Worm (Caenorhabditis elegans) whole organism, young adult: Measurements from ENCODE around the gene lgc-14.

ENCODE experiments used
- B0019.2 ChIP-seq: fragments of 200-800 bp; sonication (Bioruptor generic); conservative IDR thresholded peaks from 2 replicates; pipeline ENCODE4 v1.3.6; 2022; ENCODE audit warnings: missing genetic modification reagents, missing genetic modification characterization, missing compliant biosample characterization
- B0035.1 ChIP-seq: sonication (generic microtip); optimal IDR thresholded peaks from 2 replicates; lab custom pipeline; 2016; ENCODE audit warnings: missing genetic modification characterization, mild to moderate bottlenecking, missing compliant biosample characterization, missing genotype, missing genetic modification reagents
- B0336.3 ChIP-seq: fragments of 200-800 bp; sonication (Bioruptor generic); IDR thresholded peaks from 2 replicates; pipeline ENCODE4 v1.3.6; 2022; ENCODE audit warnings: missing genetic modification characterization, missing compliant biosample characterization
- C17E4.6 ChIP-seq: fragments of 200-800 bp; sonication (Bioruptor generic); IDR thresholded peaks from 2 replicates; pipeline ENCODE4 v1.3.6; 2022; ENCODE audit warnings: missing genetic modification reagents, missing genetic modification characterization, missing compliant biosample characterization
- F10E7.11 ChIP-seq: sonication (generic microtip); optimal IDR thresholded peaks from 2 replicates; lab custom pipeline; 2017; ENCODE audit warnings: mild to moderate bottlenecking, missing genetic modification characterization, moderate library complexity, missing compliant biosample characterization
- F52B5.7 ChIP-seq: sonication (generic microtip); optimal IDR thresholded peaks from 2 replicates; lab custom pipeline; 2016; ENCODE audit warnings: mild to moderate bottlenecking, missing genetic modification characterization, missing compliant biosample characterization
- T07F8.4 ChIP-seq: sonication (generic microtip); optimal IDR thresholded peaks from 2 replicates; lab custom pipeline; 2016; ENCODE audit warnings: mild to moderate bottlenecking, missing genetic modification characterization, moderate library complexity, missing compliant biosample characterization
- Y53F4B.3 ChIP-seq: fragments of 200-800 bp; sonication (Bioruptor generic); IDR thresholded peaks from 2 replicates; pipeline ENCODE4 v1.3.6; 2022; ENCODE audit warnings: missing genetic modification reagents, missing genetic modification characterization, missing compliant biosample characterization
- Y67H2A.10 ChIP-seq: fragments of 200-800 bp; sonication (Bioruptor generic); conservative IDR thresholded peaks from 2 replicates; pipeline ENCODE4 v1.3.6; 2022; ENCODE audit warnings: missing genetic modification reagents, missing genetic modification characterization, missing compliant biosample characterization
- Y79H2A.3 ChIP-seq: fragments of 200-800 bp; sonication (Bioruptor generic); conservative IDR thresholded peaks from 2 replicates; pipeline ENCODE4 v1.3.6; 2022; ENCODE audit warnings: missing genetic modification reagents, missing genetic modification characterization, missing compliant biosample characterization
- Y95B8A.8 ChIP-seq: fragments of 200-800 bp; sonication (Bioruptor generic); IDR thresholded peaks from 2 replicates; pipeline ENCODE4 v1.3.6; 2022; ENCODE audit warnings: missing genetic modification reagents, missing genetic modification characterization, missing compliant biosample characterization
- aptf-2 ChIP-seq: fragments of 200-800 bp; sonication (Bioruptor generic); conservative IDR thresholded peaks from 2 replicates; pipeline ENCODE4 v1.3.6; 2022; ENCODE audit warnings: missing genetic modification reagents, missing genetic modification characterization, missing compliant biosample characterization
- aptf-3 ChIP-seq: fragments of 200-800 bp; sonication (Bioruptor generic); IDR thresholded peaks from 2 replicates; pipeline ENCODE4 v1.3.6; 2022; ENCODE audit warnings: missing genetic modification characterization, missing compliant biosample characterization
- athp-1 ChIP-seq: sonication (generic microtip); optimal IDR thresholded peaks from 2 replicates; lab custom pipeline; 2017; ENCODE audit warnings: mild to moderate bottlenecking, missing genetic modification characterization, missing compliant biosample characterization
- attf-3 ChIP-seq: fragments of 200-800 bp; sonication (Bioruptor generic); conservative IDR thresholded peaks from 2 replicates; pipeline ENCODE4 v1.3.6; 2022; ENCODE audit warnings: missing genetic modification reagents, missing genetic modification characterization, missing compliant biosample characterization
- attf-6 ChIP-seq: fragments of 200-800 bp; sonication (Bioruptor generic); IDR thresholded peaks from 2 replicates; pipeline ENCODE4 v1.3.6; 2022; ENCODE audit warnings: missing genetic modification reagents, missing genetic modification characterization, missing compliant biosample characterization
- cebp-1 ChIP-seq, 2 experiments: fragments of 200-800 bp in 1 of 2; sonication (Bioruptor generic) in 1 of 2; sonication (generic microtip) in 1 of 2; IDR thresholded peaks in 1 of 2; optimal IDR thresholded peaks in 1 of 2; 2 replicates each; pipeline versions ENCODE4 v1.3.6 to Lab custom; 2017 to 2022; ENCODE audit warnings: missing compliant biosample characterization in 2 of 2, missing genetic modification characterization in 2 of 2, mild to moderate bottlenecking in 1 of 2, missing genetic modification reagents in 1 of 2, moderate library complexity in 1 of 2
- ceh-27 ChIP-seq: fragments of 200-800 bp; sonication (Bioruptor generic); optimal IDR thresholded peaks from 2 replicates; lab custom pipeline; 2018; ENCODE audit warnings: mild to moderate bottlenecking, missing genetic modification characterization, moderate library complexity, missing compliant biosample characterization
- ceh-40 ChIP-seq: fragments of 200-800 bp; sonication (Bioruptor generic); IDR thresholded peaks from 2 replicates; pipeline ENCODE4 v1.3.6; 2022; ENCODE audit warnings: missing genetic modification characterization, missing compliant biosample characterization
- ceh-58 ChIP-seq: fragments of 200-800 bp; sonication (Bioruptor generic); IDR thresholded peaks from 2 replicates; pipeline ENCODE4 v1.3.6; 2022; ENCODE audit warnings: missing genetic modification characterization, missing compliant biosample characterization
- chd-7 ChIP-seq: sonication (generic microtip); optimal IDR thresholded peaks from 2 replicates; lab custom pipeline; 2016; ENCODE audit warnings: mild to moderate bottlenecking, missing genetic modification characterization, moderate library complexity, missing compliant biosample characterization
- dox-1 ChIP-seq: fragments of 200-800 bp; sonication (Bioruptor generic); IDR thresholded peaks from 2 replicates; pipeline ENCODE4 v1.3.6; 2022; ENCODE audit warnings: missing genetic modification reagents, missing genetic modification characterization, missing compliant biosample characterization
- dpl-1 ChIP-seq: fragments of 150-350 bp; optimal IDR thresholded peaks from 2 replicates; lab custom pipeline; 2014; ENCODE audit warnings: missing biosample characterization, missing genetic modification reagents, missing genetic modification characterization
- egl-18 ChIP-seq: fragments of 200-800 bp; sonication (Bioruptor generic); IDR thresholded peaks from 2 replicates; pipeline ENCODE4 v1.3.6; 2022; ENCODE audit warnings: missing genetic modification reagents, missing genetic modification characterization, missing compliant biosample characterization
- ekl-4 ChIP-seq: fragments of 200-800 bp; sonication (Bioruptor generic); IDR thresholded peaks from 2 replicates; pipeline ENCODE4 v1.3.6; 2022; ENCODE audit warnings: missing genetic modification reagents, missing genetic modification characterization, missing compliant biosample characterization
- hmg-20 ChIP-seq: fragments of 200-800 bp; sonication (Bioruptor generic); IDR thresholded peaks from 2 replicates; pipeline ENCODE4 v1.3.6; 2022; ENCODE audit warnings: missing genetic modification reagents, missing genetic modification characterization, missing compliant biosample characterization
- lag-1 ChIP-seq: fragments of 200-800 bp; sonication (Bioruptor generic); IDR thresholded peaks from 2 replicates; pipeline ENCODE4 v1.3.6; 2022; ENCODE audit warnings: missing genetic modification reagents, missing genetic modification characterization, missing compliant biosample characterization
- let-526 ChIP-seq: fragments of 200-800 bp; sonication (Bioruptor generic); IDR thresholded peaks from 2 replicates; pipeline ENCODE4 v1.3.6; 2022; ENCODE audit warnings: missing genetic modification reagents, missing genetic modification characterization, missing compliant biosample characterization
- lin-26 ChIP-seq: fragments of 200-800 bp; sonication (Bioruptor generic); IDR thresholded peaks from 2 replicates; pipeline ENCODE4 v1.3.6; 2022; ENCODE audit warnings: missing genetic modification reagents, missing genetic modification characterization, missing compliant biosample characterization
- lsl-1 ChIP-seq: fragments of 200-800 bp; sonication (Bioruptor generic); optimal IDR thresholded peaks from 2 replicates; lab custom pipeline; 2018; ENCODE audit warnings: mild to moderate bottlenecking, missing genetic modification characterization, moderate library complexity, missing compliant biosample characterization
- madf-10 ChIP-seq: sonication (generic microtip); optimal IDR thresholded peaks from 2 replicates; lab custom pipeline; 2016; ENCODE audit warnings: mild to moderate bottlenecking, missing genetic modification characterization, missing compliant biosample characterization
- mcd-1 ChIP-seq: fragments of 200-800 bp; sonication (Bioruptor generic); IDR thresholded peaks from 2 replicates; pipeline ENCODE4 v1.3.6; 2022; ENCODE audit warnings: missing genetic modification reagents, missing genetic modification characterization, missing compliant biosample characterization
- mel-28 ChIP-seq: sonication (generic microtip); optimal IDR thresholded peaks from 2 replicates; lab custom pipeline; 2016; ENCODE audit warnings: borderline replicate concordance, mild to moderate bottlenecking, missing genetic modification characterization, missing compliant biosample characterization
- nfya-1 ChIP-seq: sonication (generic microtip); optimal IDR thresholded peaks from 2 replicates; lab custom pipeline; 2017; ENCODE audit warnings: antibody characterized with exemption, missing compliant biosample characterization, missing genetic modification characterization, borderline replicate concordance; ENCODE audit not compliant: insufficient read depth
- nhr-80 ChIP-seq: sonication (generic microtip); optimal IDR thresholded peaks from 2 replicates; lab custom pipeline; 2016; ENCODE audit warnings: missing genetic modification characterization, missing compliant biosample characterization
- nhr-90 ChIP-seq: sonication (generic microtip); optimal IDR thresholded peaks from 2 replicates; lab custom pipeline; 2016; ENCODE audit warnings: missing genotype, mild to moderate bottlenecking, missing genetic modification characterization, missing compliant biosample characterization
- pbrm-1 ChIP-seq: fragments of 200-800 bp; sonication (Bioruptor generic); IDR thresholded peaks from 2 replicates; pipeline ENCODE4 v1.3.6; 2022; ENCODE audit warnings: missing genetic modification reagents, missing genetic modification characterization, missing compliant biosample characterization
- pha-4 ChIP-seq: fragments of 150-350 bp; sonication (generic microtip); optimal IDR thresholded peaks from 2 replicates; lab custom pipeline; 2014; ENCODE audit warnings: missing biosample characterization, missing genetic modification reagents, missing genetic modification characterization
- repo-1 ChIP-seq: sonication (generic microtip); optimal IDR thresholded peaks from 2 replicates; lab custom pipeline; 2017; ENCODE audit warnings: mild to moderate bottlenecking, missing genetic modification characterization, missing compliant biosample characterization
- rpc-1 ChIP-seq, 2 experiments: fragments of 150-350 bp in 1 of 2; sonication (generic microtip) in 1 of 2; optimal IDR thresholded peaks; 2 replicates each; lab custom pipeline; 2014 to 2018; ENCODE audit warnings: missing biosample characterization in 1 of 2, missing genetic modification characterization in 1 of 2, missing genetic modification reagents in 1 of 2, missing genotype in 1 of 2
- sea-2 ChIP-seq: fragments of 200-800 bp; sonication (Bioruptor generic); IDR thresholded peaks from 2 replicates; pipeline ENCODE4 v1.3.6; 2022; ENCODE audit warnings: missing genetic modification characterization, missing compliant biosample characterization
- snpc-4 ChIP-seq, 5 experiments: fragments of 150-350 bp in 1 of 5; sonication (generic microtip) in 4 of 5; optimal IDR thresholded peaks; 2 replicates each; lab custom pipeline; 2014 to 2018; ENCODE audit warnings: missing genetic modification characterization in 5 of 5, missing biosample characterization in 3 of 5, antibody characterized with exemption in 2 of 5, mild to moderate bottlenecking in 2 of 5, missing compliant biosample characterization in 2 of 5, missing genotype in 2 of 5, moderate library complexity in 2 of 5, missing genetic modification reagents in 1 of 5
- tlf-1 ChIP-seq: fragments of 200-800 bp; sonication (Bioruptor generic); optimal IDR thresholded peaks from 2 replicates; lab custom pipeline; 2018; ENCODE audit warnings: mild to moderate bottlenecking, missing genetic modification characterization, missing compliant biosample characterization
- unc-130 ChIP-seq: sonication (generic microtip); optimal IDR thresholded peaks from 2 replicates; lab custom pipeline; 2016; ENCODE audit warnings: missing genetic modification reagents, missing genetic modification characterization, missing compliant biosample characterization
- zim-3 ChIP-seq: sonication (generic microtip); optimal IDR thresholded peaks from 2 replicates; lab custom pipeline; 2017; ENCODE audit warnings: mild to moderate bottlenecking, missing genetic modification characterization, moderate library complexity, missing compliant biosample characterization
- ztf-26 ChIP-seq: sonication (generic microtip); optimal IDR thresholded peaks from 2 replicates; lab custom pipeline; 2017; ENCODE audit warnings: missing genetic modification characterization, missing compliant biosample characterization
- ztf-6 ChIP-seq: fragments of 200-800 bp; sonication (Bioruptor generic); IDR thresholded peaks from 2 replicates; pipeline ENCODE4 v1.3.6; 2022; ENCODE audit warnings: missing genetic modification reagents, missing genetic modification characterization, missing compliant biosample characterization

The lgc-14 gene

DNA sequence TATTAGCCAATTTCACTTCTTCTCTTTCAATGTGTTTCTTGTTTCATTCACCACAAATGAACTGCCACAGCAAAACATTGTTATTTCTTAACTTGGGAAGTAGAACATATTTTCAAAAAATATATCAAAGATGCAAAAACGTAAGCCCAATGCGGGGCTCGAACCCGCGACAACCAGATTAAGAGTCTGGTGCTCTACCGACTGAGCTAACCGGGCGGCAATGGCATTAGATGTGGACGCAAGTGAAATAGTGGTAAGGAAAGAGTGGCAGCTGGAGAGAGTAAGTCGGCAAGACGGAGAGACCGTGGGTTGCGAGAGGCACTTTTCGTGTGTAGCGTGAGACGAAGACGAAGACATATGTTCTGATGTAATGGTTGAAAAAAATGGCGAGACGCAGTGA is 5.3 kb upstream of the lgc-14 start (continued):
- TF ChIP-seq Y67H2A.10 (GFP tag; lab: Robert Waterston, UW) (peak; percentile 73), attf-3 (GFP tag; lab: Robert Waterston, UW) (peak; percentile 40; the same call in 1 of the 2 replicates), cebp-1 (GFP tag; IDR thresholded peaks at IDR 0.05; lab: Robert Waterston, UW) (peak; percentile 40; the same call in 1 of the 2 replicates), cebp-1 (tag; optimal IDR thresholded peaks at IDR 0.05; lab: Kevin White, UChicago) (no peak), mcd-1 (GFP tag; lab: Robert Waterston, UW) (peak; percentile 72), Y53F4B.3 (GFP tag; lab: Robert Waterston, UW) (peak; percentile 84), let-526 (GFP tag; lab: Robert Waterston, UW) (peak; percentile 92), lag-1 (no peak), T07F8.4 (tag; lab: Kevin White, UChicago) (peak; percentile 87), tlf-1 (peak; percentile 65), F52B5.7 (tag; lab: Kevin White, UChicago) (peak; percentile 87), C17E4.6 (no peak), lsl-1 (GFP tag; lab: Kevin White, UChicago) (no peak), ztf-26 (tag; lab: Kevin White, UChicago) (peak; percentile 92), pbrm-1 (GFP tag; lab: Robert Waterston, UW) (peak; percentile 90), snpc-4 (GFP tag; optimal IDR thresholded peaks at IDR 0.05; lab: Kevin White, UChicago) (no peak), snpc-4 (tag; optimal IDR thresholded peaks at IDR 0.05; lab: Kevin White, UChicago) (peak in 2 of 4 experiments; percentile 75 to 87), unc-130 (GFP tag; lab: Kevin White, UChicago) (peak; percentile 46), madf-10 (tag; lab: Kevin White, UChicago) (peak; percentile 85), ekl-4 (GFP tag; lab: Robert Waterston, UW) (peak; percentile 88), pha-4 (no peak), aptf-2 (GFP tag; lab: Robert Waterston, UW) (no peak; the same call in 1 of the 2 replicates), nfya-1 (no peak), dox-1 (GFP tag; lab: Robert Waterston, UW) (no peak; the same call in 1 of the 2 replicates), ceh-58 (GFP tag; lab: Robert Waterston, UW) (no peak), chd-7 (tag; lab: Kevin White, UChicago) (peak; percentile 92), repo-1 (tag; lab: Kevin White, UChicago) (peak; percentile 82), zim-3 (tag; lab: Kevin White, UChicago) (peak; percentile 89), B0035.1 (tag; lab: Kevin White, UChicago) (peak; percentile 88), B0019.2 (GFP tag; lab: Robert Waterston, UW) (no peak; the same call in 1 of the 2 replicates), attf-6 (GFP tag; lab: Robert Waterston, UW) (peak; percentile 60; the same call in 1 of the 2 replicates), athp-1 (tag; lab: Kevin White, UChicago) (peak; percentile 32), egl-18 (GFP tag; lab: Robert Waterston, UW) (peak; percentile 89), Y79H2A.3 (GFP tag; lab: Robert Waterston, UW) (0 out of 2 replicates have a peak, but pooled peaks have one; percentile 33), nhr-80 (tag; lab: Kevin White, UChicago) (peak; percentile 59), nhr-90 (tag; lab: Kevin White, UChicago) (peak; percentile 93), hmg-20 (GFP tag; lab: Robert Waterston, UW) (peak; percentile 60), sea-2 (GFP tag; lab: Robert Waterston, UW) (peak; percentile 85; the same call in 1 of the 2 replicates), ztf-6 (GFP tag; lab: Robert Waterston, UW) (no peak; the same call in 1 of the 2 replicates), ceh-40 (peak; percentile 79), lin-26 (GFP tag; lab: Robert Waterston, UW) (peak; percentile 99), dpl-1 (peak; percentile 21), Y95B8A.8 (GFP tag; lab: Robert Waterston, UW) (peak; percentile 70; the same call in 1 of the 2 replicates), rpc-1 (optimal IDR thresholded peaks at IDR 0.05; lab: Kevin White, UChicago) (peak; percentile 97), rpc-1 (tag; optimal IDR thresholded peaks at IDR 0.05; lab: Kevin White, UChicago) (peak; percentile 99), ceh-27 (peak; percentile 91), mel-28 (tag; lab: Kevin White, UChicago) (peak; percentile 80), B0336.3 (GFP tag; lab: Robert Waterston, UW) (no peak), aptf-3 (no peak), F10E7.11 (tag; lab: Kevin White, UChicago) (peak; percentile 36)
